Fruit fly (Drosophila melanogaster): Measurements from ENCODE around the gene CycA.

CycA gene

DNA sequence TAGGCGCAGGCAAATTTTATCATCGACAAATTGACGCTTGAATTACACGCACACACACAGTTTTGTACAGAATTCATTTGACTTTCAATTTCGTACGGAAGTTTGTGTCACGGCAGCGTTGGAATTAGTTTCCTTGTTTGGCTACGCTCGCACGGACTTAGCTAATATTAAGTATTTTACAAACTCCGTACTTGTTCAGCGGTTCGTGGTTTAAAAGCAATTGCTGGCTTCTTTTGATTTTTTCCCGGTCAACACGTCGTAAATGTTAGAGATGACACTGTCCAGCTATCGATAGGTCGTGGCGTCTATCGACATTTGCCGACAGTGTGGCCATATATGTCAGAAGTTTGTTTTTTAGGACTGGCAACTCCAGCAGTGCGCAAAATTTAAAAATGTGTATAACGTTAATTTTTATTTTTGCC is at the start of gene CycA:
TSS of gene CycA (minus strand) at position 283 of the 422 bp plus-strand sequence.
- TF ChIP-seq CG17801 (GFP tag; optimal IDR thresholded peaks at IDR 0.05; ENCODE audit: partially characterized antibody) = peak; percentile 21

DNA sequence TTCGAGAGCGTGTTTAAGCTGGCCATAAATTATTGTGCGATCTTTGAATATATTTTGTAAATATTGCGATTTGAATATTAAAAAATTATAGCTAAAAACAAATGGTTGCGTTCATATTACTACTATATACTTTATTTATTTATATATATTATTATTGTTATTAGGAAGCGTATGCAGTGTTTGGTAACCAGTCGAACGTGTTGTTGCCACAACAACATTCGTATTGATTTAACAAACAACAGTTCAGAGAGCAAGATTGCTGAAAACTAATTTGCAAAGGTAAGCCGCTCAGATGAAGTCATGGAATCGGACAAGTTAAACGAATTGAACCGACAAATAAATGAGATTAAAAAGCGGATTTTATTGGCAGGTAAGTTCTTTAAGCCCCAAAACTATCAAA is 47.7 kb upstream of the CycA start, which contains the start of gene CCDC151:
TSS of gene CCDC151 (plus strand) at position 301 of the 400 bp plus-strand sequence.
- TF ChIP-seq CG17801 (GFP tag; optimal IDR thresholded peaks at IDR 0.05; ENCODE audit: partially characterized antibody) = no peak

DNA sequence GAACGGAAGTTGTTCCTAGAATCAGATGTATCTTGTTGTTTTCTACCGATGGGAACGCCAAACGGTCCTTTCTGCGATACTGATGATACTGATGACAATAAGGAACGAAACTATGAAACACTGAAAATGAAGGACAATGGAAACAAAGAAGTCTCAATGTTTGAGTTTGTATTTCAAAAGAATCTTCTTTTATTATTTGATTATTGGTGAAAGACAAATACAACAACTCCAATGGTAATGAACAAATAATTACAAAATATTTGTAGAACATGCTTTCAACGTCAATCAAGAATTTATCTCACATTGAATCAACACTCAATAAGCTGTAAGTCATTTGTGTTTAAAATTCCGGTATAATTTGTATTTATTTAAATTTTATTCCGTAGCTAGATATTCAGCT is 45.4 kb upstream of the CycA start, which contains the start of gene Sprn:
TSS of gene Sprn (plus strand) at position 301 of the 400 bp plus-strand sequence.
- TF ChIP-seq CG17801 (GFP tag; optimal IDR thresholded peaks at IDR 0.05; ENCODE audit: partially characterized antibody) = no peak

DNA sequence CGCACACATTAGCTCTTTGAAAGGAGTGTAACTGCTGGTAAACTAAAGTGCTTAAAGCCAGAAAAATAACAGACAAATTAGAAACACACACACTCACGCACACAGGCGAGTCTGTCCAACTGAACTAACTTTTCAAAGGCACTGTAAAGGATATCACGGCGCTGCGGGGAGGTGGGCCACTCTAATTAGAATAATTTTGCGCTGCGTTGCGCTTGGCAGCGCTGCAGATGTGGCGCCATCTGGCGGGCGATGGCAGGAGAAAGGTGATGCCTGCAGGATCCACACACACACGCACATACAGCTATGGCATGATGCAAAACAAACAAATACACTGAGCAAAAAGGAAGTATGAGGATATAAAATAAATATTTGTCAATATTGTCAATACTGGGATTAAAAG is 42.7 kb upstream of the CycA start:
- TF ChIP-seq CG17801 (GFP tag; optimal IDR thresholded peaks at IDR 0.05; ENCODE audit: partially characterized antibody) = no peak

DNA sequence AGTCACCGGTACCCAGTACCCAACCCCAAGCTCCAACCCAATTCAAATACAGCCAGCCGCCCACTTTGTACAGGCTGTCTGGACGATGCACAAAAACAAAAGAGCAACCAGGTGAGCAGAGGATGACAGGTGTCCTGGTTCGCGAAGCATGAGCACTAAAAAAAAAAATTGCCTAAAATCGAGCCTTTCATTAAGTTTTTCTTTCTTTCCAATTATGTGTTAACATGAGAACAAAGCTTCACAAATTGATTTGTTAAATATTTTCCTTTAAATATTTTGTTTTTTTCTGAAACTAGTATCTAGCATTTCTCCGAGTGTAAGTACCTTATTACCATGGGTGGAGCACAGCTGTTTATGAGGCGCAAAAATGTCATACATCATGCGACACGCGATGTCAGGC is 41.4 kb upstream of the CycA start:
- no peak for TF ChIP-seq CG17801 (GFP tag; optimal IDR thresholded peaks at IDR 0.05; ENCODE audit: partially characterized antibody)

DNA sequence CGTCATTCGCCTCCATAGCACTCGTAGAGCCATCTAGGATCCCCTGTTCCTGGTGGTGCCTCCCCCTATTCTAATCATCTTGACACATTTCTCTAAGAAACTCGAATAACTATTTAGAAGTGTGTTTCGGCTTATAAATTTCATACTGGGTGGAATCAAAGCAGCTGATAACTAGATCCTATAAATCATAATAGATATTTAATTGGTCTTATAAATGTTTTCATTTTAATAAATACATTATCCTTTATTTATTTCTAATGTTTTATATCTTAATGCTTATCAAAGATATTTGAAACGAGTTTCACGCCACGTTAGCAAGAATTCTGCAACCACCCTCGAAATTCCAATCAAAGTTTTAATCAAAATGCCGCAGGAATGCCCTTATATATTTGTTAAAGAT is 37.8 kb upstream of the CycA start, which contains the start of gene CG5906:
TSS of gene CG5906 (minus strand) at position 101 of the 400 bp plus-strand sequence.
- TF ChIP-seq CG17801 (GFP tag; optimal IDR thresholded peaks at IDR 0.05; ENCODE audit: partially characterized antibody) = no peak

DNA sequence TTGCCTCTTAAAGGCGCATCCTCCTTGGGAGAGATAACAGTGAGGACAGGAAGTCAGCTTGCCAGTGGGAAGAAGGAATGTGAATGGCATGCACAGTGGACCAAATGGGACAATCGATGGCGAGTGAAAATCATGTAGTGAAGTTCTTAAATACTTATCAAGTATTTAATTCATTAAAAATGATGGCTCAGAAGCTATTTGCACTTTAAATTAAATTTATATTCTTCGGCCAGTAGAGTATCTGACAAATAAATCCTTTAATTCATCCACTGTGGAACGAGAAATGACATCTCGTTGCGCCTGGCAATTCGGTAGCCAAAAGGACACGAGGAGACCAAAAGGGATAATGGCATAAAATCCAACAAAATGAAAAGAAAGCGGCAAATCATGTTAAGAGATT is 36.0 kb upstream of the CycA start:
- TF ChIP-seq CG17801 (GFP tag; optimal IDR thresholded peaks at IDR 0.05; ENCODE audit: partially characterized antibody) = no peak

DNA sequence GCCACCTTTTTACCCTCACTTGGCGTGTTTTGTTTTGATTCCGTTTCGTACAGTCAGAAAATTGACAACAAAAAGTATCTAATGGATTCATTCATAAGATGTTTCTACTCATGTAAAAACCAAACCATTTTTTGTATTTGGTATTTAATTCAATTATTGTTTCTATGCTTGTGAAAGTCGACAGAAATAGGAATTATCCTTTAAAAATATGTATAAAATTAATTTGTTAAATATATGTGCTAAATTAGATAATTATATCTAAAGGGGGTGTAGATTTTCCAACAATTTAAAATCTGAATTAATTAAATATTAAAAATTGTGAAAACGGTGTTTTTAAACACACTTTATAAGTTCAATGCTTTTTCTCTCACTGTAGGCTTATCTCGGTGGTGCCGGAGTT is 30.2 kb upstream of the CycA start:
- no peak for TF ChIP-seq CG17801 (GFP tag; optimal IDR thresholded peaks at IDR 0.05; ENCODE audit: partially characterized antibody)

DNA sequence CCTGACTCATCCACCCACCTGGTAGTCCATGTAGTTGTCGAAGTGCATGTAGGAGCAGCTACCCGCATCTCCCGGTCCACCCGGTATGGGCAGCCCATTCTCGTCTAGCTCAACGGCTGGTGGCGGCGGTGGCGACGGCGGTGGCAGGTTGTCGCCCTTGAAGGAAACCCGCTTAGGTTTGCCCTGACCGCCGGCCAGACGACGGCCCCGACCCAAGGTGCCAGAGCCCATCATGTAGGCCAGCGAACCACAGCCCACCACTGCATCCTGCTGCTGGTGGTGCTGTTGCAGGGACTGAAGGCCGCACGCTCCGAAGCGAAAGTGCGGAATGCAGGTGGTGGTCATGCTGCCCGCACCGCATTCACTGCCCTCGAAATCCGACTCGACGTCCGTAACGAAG is 28.9 kb upstream of the CycA start:
- no peak for TF ChIP-seq CG17801 (GFP tag; optimal IDR thresholded peaks at IDR 0.05; ENCODE audit: partially characterized antibody)

DNA sequence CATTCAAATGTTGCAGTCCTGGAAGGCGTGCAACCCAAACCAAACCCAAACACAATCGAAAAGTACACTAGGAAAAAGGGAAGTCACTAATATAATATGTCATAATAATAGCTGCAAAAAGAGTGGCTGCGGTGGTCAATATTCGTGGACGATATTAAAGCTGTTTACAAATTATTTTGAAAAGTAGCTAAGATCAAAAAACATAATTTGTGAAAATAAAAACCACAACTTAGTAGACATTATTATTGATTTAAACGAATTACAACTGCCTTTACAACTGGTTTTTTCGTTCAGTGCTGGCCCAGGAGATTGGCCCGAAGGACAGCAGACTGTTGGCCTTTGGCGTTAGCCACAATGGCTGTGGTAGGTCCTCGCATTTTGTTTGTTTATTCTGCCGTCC is 25.4 kb upstream of the CycA start:
- no peak for TF ChIP-seq CG17801 (GFP tag; optimal IDR thresholded peaks at IDR 0.05; ENCODE audit: partially characterized antibody)

DNA sequence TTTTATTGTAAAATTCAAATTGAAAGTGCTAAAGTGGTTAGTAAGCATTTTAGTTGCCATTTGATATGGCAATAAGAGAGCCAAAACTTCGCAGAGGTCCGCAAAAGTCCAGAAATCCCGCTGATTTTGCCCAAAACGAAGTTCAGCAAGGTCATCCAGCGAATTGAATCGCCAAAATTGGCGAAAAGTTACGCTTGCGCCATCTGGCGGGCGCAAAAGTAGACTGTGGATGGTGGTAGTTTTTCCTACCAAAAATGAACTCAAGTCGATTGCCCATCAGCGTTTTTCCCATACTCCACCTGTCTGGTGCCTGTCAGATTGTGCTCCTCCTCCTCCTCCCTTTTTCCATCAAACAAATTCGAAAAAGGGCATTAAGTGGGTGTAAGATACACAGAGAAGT is 19.5 kb upstream of the CycA start:
- no peak for TF ChIP-seq CG17801 (GFP tag; optimal IDR thresholded peaks at IDR 0.05; ENCODE audit: partially characterized antibody)

DNA sequence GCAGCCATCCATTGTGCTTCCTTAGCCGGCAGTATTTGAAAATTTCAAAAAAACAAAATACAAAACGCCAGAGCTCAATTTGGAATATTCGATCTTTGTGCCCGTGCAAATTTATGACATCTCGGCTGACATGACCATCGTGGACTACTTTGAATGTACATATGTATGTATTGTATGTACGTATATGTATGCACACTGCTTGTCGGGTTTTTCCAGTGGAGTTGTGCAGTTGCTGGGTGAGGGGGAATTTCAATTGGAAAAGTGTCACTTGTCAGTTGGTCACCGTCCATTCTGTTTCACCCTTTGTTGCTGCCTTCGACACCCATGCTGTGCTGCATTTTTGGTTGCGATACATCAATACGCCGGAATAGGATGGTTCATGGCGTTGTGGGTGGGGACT is 14.3 kb upstream of the CycA start, which contains the start of gene CG12521:
TSS of gene CG12521 (minus strand) at position 101 of the 400 bp plus-strand sequence.
- no peak for TF ChIP-seq CG17801 (GFP tag; optimal IDR thresholded peaks at IDR 0.05; ENCODE audit: partially characterized antibody)

DNA sequence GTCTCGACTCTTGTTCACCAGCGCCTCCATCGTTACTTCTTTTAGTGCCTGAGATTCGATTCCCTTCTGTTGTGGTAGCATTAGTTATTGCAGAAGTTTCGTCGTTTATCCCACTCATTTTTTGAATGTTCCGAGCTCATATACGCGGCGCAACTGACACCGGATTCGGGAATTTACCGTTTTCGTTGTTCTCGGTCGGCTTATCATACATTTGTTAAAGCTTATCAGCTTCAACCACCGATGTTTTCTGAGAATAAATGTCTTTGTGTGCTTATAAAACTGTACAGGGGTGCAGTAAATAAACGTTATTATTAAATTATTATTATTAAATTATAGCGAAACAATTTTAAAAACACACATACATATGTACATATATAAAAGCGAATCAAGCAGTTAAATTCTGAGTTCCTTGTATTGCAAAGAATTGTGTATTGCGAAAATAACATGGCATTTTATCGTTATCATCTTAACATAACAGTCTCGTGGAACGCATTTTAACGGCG is 3.2 kb upstream of the CycA start, which contains the start of gene CG43064:
TSS of gene CG43064 (minus strand) at position 147 of the 503 bp plus-strand sequence.
- TF ChIP-seq CG17801 (GFP tag; optimal IDR thresholded peaks at IDR 0.05; ENCODE audit: partially characterized antibody) = no peak

DNA sequence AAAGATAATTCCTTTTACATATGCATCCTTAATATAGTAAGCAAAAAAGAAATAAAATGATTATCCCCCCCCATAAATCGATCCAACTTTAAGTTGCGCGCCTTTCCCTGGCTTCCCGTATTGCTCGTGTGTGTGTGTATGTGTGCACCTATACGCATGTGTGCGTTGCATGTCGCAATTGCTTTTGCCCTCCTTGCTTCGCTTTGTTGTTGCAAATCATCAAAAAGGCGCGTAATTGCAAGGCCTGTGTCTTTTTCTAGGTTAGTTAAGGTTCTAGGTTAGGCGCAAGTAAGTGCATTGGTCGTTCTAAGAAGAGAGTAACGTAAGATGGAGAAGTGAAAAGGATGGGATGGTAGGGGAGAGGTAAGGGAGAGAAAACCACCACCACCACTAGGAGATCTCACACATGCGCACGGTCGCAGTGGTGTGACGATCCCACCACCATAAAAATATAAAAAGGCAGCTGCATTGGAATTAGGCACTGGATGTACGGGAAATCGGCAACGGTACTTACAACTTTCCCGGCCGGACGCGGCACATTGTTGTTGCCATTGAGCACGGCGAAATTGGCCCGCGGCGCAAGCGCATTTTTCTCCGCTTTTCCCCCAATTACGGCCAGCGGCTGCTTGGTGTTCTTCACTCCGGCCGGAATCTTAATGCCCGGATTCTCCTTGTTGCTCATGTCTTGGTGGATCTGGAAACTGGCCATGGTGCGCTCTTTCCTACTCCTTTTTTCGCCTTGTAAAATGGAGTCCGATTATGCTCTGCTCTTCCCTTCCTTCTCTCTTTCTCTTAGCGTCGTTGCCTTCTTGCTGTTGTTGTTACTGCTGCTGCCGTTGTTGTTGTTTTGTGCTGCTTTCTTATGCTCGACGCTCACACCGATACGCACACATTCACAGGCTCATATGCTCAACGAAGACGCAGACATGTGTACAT is 750 bp downstream of the CycA start:
- TF ChIP-seq CG17801 (GFP tag; optimal IDR thresholded peaks at IDR 0.05; ENCODE audit: partially characterized antibody) = no peak

DNA sequence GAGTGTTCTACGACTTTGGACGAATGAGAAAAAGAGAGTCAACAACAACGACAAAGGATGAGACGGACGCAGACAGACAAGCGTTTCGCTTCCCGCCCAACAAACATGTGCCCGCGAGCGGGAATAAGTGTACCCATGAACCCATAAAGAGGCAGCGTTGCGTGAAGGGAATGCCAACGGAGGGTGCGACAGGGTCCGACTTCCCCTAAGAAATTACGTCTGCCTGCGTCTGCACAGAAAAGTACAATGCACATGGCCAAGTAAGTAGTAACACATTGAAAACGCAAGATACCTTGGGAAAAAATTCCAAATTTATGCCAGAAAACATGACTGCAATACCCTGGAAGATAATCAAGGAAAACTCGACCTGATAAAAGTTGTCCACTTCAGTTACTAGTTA is 2.2 kb downstream of the CycA start:
- no peak for TF ChIP-seq CG17801 (GFP tag; optimal IDR thresholded peaks at IDR 0.05; ENCODE audit: partially characterized antibody)

DNA sequence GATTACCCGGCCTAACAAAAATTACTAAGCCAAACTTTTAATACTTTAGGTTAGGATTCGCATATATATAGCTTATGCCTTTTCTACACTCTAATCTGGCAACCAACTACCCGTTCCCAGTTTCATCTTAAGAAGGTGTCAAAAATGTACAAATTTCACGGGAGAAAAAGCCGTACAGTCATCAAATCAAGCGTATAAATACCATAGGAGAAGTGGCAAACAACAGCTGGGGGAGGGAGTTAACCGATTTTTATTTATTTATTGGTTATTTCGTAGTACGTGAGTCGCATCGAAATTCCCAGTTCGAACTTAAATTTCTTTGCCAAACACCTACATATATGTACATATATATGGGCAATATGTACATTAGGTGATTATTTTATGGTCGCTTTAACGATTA is 4.6 kb downstream of the CycA start, which contains the start of gene CG7264:
TSS of gene CG7264 (plus strand) at position 301 of the 400 bp plus-strand sequence.
- no peak for TF ChIP-seq CG17801 (GFP tag; optimal IDR thresholded peaks at IDR 0.05; ENCODE audit: partially characterized antibody)

All from ovary, adult (tissue).